Fruit fly (Drosophila melanogaster) whole organism, prepupa: ENCODE data around the gene chinmo.

Source experiments
- Blimp-1 ChIP-seq: fragments of 200-800 bp; sonication (Bioruptor generic); optimal IDR thresholded peaks from 3 replicates; lab custom pipeline; 2017; ENCODE audit warnings: missing biosample characterization, missing genetic modification characterization, mild to moderate bottlenecking, moderate library complexity, missing genetic modification reagents
- CG34406 ChIP-seq: fragments of 200-800 bp; sonication (Bioruptor generic); optimal IDR thresholded peaks from 3 replicates; lab custom pipeline; 2016; ENCODE audit warnings: missing biosample characterization, missing genetic modification characterization
- CG6276 ChIP-seq: fragments of 200-800 bp; sonication (Bioruptor generic); optimal IDR thresholded peaks from 2 replicates; lab custom pipeline; 2017; ENCODE audit warnings: missing biosample characterization, mild to moderate bottlenecking, missing genetic modification characterization
- CG7368 ChIP-seq: fragments of 200-800 bp; sonication (Bioruptor generic); optimal IDR thresholded peaks from 3 replicates; lab custom pipeline; 2016; ENCODE audit warnings: missing biosample characterization, missing genetic modification characterization
- CG8319 ChIP-seq: fragments of 200-800 bp; sonication (Bioruptor generic); optimal IDR thresholded peaks from 3 replicates; lab custom pipeline; 2016; ENCODE audit warnings: missing biosample characterization, missing genetic modification characterization
- Eip93F ChIP-seq: fragments of 200-800 bp; sonication (Bioruptor generic); optimal IDR thresholded peaks from 2 replicates; lab custom pipeline; 2016; ENCODE audit warnings: missing biosample characterization, mild to moderate bottlenecking, missing genetic modification characterization
- Hr4 ChIP-seq: fragments of 200-800 bp; sonication (Bioruptor generic); optimal IDR thresholded peaks from 3 replicates; lab custom pipeline; 2016; ENCODE audit warnings: missing biosample characterization, missing genetic modification characterization
- Sox15 ChIP-seq: fragments of 200-800 bp; sonication (Bioruptor generic); optimal IDR thresholded peaks from 3 replicates; lab custom pipeline; 2016; ENCODE audit warnings: missing biosample characterization, missing genetic modification characterization
- ss ChIP-seq, 2 experiments: fragments of 200-800 bp; sonication (Bioruptor generic); optimal IDR thresholded peaks; 2 replicates in 1 of 2; 3 replicates in 1 of 2; lab custom pipeline; 2017 to 2018; ENCODE audit warnings: mild to moderate bottlenecking in 2 of 2, missing biosample characterization in 2 of 2, missing genetic modification characterization in 2 of 2, moderate library complexity in 1 of 2
- topi ChIP-seq: fragments of 200-800 bp; sonication (Bioruptor generic); optimal IDR thresholded peaks from 3 replicates; lab custom pipeline; 2016; ENCODE audit warnings: missing biosample characterization, missing genetic modification characterization
- vri ChIP-seq: fragments of 200-800 bp; sonication (Bioruptor generic); optimal IDR thresholded peaks from 3 replicates; lab custom pipeline; 2016; ENCODE audit warnings: missing biosample characterization, mild to moderate bottlenecking, missing genetic modification characterization

DNA sequence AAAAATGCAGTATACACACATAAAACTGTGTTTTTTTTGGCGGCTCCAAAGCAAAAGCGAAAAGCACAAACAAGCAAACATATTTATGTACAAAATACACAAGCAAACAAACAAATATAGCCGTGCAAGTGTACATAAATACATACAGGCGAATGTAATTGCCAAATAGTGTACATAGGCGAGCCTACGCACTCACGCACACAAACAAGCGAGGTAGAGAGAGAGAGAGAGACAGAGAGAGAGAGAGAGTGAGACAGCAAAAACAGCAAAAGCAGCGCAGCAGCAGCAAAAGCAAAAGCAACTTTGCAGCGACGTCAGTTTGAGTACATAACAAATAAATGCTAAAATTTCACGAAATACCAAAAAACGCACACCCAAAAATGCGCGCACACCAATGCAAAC, 2.4 kb upstream of the chinmo start:
- TF ChIP-seq Eip93F = no peak
- no peak for TF ChIP-seq CG6276 (GFP tag; lab: Kevin White, UChicago)
- no peak for TF ChIP-seq Hr4 (GFP tag; lab: Kevin White, UChicago)
- no peak for TF ChIP-seq topi (GFP tag; lab: Kevin White, UChicago)
- TF ChIP-seq Blimp-1 (GFP tag; lab: Kevin White, UChicago) = no peak
- no peak for TF ChIP-seq ss (GFP tag; optimal IDR thresholded peaks at IDR 0.05; lab: Kevin White, UChicago)
- TF ChIP-seq CG8319 = no peak
- TF ChIP-seq vri (GFP tag; lab: Kevin White, UChicago) = no peak
- TF ChIP-seq CG7368 (GFP tag; lab: Kevin White, UChicago) = no peak
- TF ChIP-seq CG34406 = no peak
- TF ChIP-seq Sox15 (GFP tag; lab: Kevin White, UChicago) = no peak
